Worm (Caenorhabditis elegans) whole organism, L4 larva: ENCODE measurements around the gene chd-3.
A peak's percentile ranks its signal among the peaks of the same experiment; 100 is the strongest.

ENCODE experiments used
- D1046.2 ChIP-seq: fragments of 200-800 bp; sonication (Bioruptor generic); IDR thresholded peaks from 2 replicates; pipeline ENCODE4 v1.3.6; 2022; ENCODE audit warnings: missing genetic modification characterization, missing compliant biosample characterization
- F26F4.8 ChIP-seq: fragments of 200-800 bp; sonication (Bioruptor generic); conservative IDR thresholded peaks from 2 replicates; pipeline ENCODE4 v1.3.6; 2022; ENCODE audit warnings: missing genetic modification characterization, missing compliant biosample characterization
- F37D6.2 ChIP-seq: sonication (generic microtip); optimal IDR thresholded peaks from 2 replicates; lab custom pipeline; 2016; ENCODE audit warnings: mild to moderate bottlenecking, missing genetic modification characterization, missing compliant biosample characterization
- R02D3.7 ChIP-seq: fragments of 150-350 bp; sonication (generic microtip); optimal IDR thresholded peaks from 3 replicates; lab custom pipeline; 2014; ENCODE audit warnings: missing biosample characterization, missing genetic modification characterization
- T20F7.1 ChIP-seq: fragments of 200-800 bp; sonication (Bioruptor generic); optimal IDR thresholded peaks from 2 replicates; lab custom pipeline; 2018; ENCODE audit warnings: mild to moderate bottlenecking, missing genetic modification characterization, missing compliant biosample characterization
- Y105C5A.15 ChIP-seq: fragments of 200-800 bp; sonication (Bioruptor generic); IDR thresholded peaks from 2 replicates; pipeline ENCODE4 v1.3.6; 2022; ENCODE audit warnings: missing genetic modification characterization, missing compliant biosample characterization
- aha-1 ChIP-seq: fragments of 150-350 bp; peaks from one replicate; lab custom pipeline; 2014; ENCODE audit warnings: missing biosample characterization, missing genetic modification characterization
- ama-1 ChIP-seq: fragments of 150-350 bp; optimal IDR thresholded peaks from 2 replicates; lab custom pipeline; 2014; ENCODE audit warnings: inconsistent platforms, mixed read lengths
- arid-1 ChIP-seq: fragments of 200-800 bp; sonication (Bioruptor generic); conservative IDR thresholded peaks from 2 replicates; pipeline ENCODE4 v1.3.6; 2022; ENCODE audit warnings: missing genetic modification reagents, missing genetic modification characterization, missing compliant biosample characterization
- ceh-20 ChIP-seq: fragments of 200-800 bp; sonication (Bioruptor generic); IDR thresholded peaks from 2 replicates; pipeline ENCODE4 v1.3.6; 2022; ENCODE audit warnings: missing genetic modification reagents, missing genetic modification characterization, missing compliant biosample characterization
- ceh-28 ChIP-seq: fragments of 150-350 bp; optimal IDR thresholded peaks from 2 replicates; lab custom pipeline; 2014; ENCODE audit warnings: missing biosample characterization, missing genetic modification reagents, missing genetic modification characterization
- ceh-44 ChIP-seq: fragments of 200-800 bp; sonication (Bioruptor generic); IDR thresholded peaks from 2 replicates; pipeline ENCODE4 v1.3.6; 2022; ENCODE audit warnings: missing genetic modification reagents, missing genetic modification characterization, missing compliant biosample characterization
- ces-1 ChIP-seq: fragments of 150-350 bp; sonication (generic microtip); optimal IDR thresholded peaks from 4 replicates; lab custom pipeline; 2014; ENCODE audit warnings: missing biosample characterization, missing genetic modification reagents, missing genetic modification characterization
- cey-2 ChIP-seq: sonication (generic microtip); optimal IDR thresholded peaks from 3 replicates; lab custom pipeline; 2017; ENCODE audit warnings: missing genetic modification characterization, mild to moderate bottlenecking, missing compliant biosample characterization, antibody characterized with exemption, borderline replicate concordance; ENCODE audit not compliant: insufficient read depth
- daf-12 ChIP-seq: fragments of 150-350 bp; optimal IDR thresholded peaks from 2 replicates; lab custom pipeline; 2014; ENCODE audit warnings: missing biosample characterization, missing genetic modification reagents, missing genetic modification characterization
- daf-19 ChIP-seq: fragments of 200-800 bp; sonication (Bioruptor generic); conservative IDR thresholded peaks from 2 replicates; pipeline ENCODE4 v1.3.6; 2022; ENCODE audit warnings: missing genetic modification characterization, missing compliant biosample characterization
- dmd-9 ChIP-seq: fragments of 200-800 bp; sonication (Bioruptor generic); IDR thresholded peaks from 2 replicates; pipeline ENCODE4 v1.3.6; 2022; ENCODE audit warnings: missing genetic modification reagents, missing genetic modification characterization, missing compliant biosample characterization
- dve-1 ChIP-seq: sonication (generic microtip); optimal IDR thresholded peaks from 2 replicates; lab custom pipeline; 2017; ENCODE audit warnings: antibody characterized with exemption, mild to moderate bottlenecking, missing genetic modification characterization, missing compliant biosample characterization; ENCODE audit not compliant: insufficient read depth
- egl-43 ChIP-seq: fragments of 200-800 bp; sonication (Bioruptor generic); IDR thresholded peaks from 2 replicates; pipeline ENCODE4 v1.3.6; 2022; ENCODE audit warnings: missing genetic modification reagents, missing genetic modification characterization, missing compliant biosample characterization
- fos-1 ChIP-seq: fragments of 150-350 bp; optimal IDR thresholded peaks from 2 replicates; lab custom pipeline; 2014; ENCODE audit warnings: missing biosample characterization, missing genetic modification characterization
- hif-1 ChIP-seq, 2 experiments: sonication (generic microtip); optimal IDR thresholded peaks; 2 replicates each; lab custom pipeline; 2016 to 2017; ENCODE audit warnings: missing compliant biosample characterization in 2 of 2, missing genetic modification characterization in 2 of 2, missing genetic modification reagents in 2 of 2, missing genotype in 2 of 2, mild to moderate bottlenecking in 1 of 2
- hlh-11 ChIP-seq: fragments of 200-800 bp; sonication (Bioruptor generic); optimal IDR thresholded peaks from 2 replicates; lab custom pipeline; 2018; ENCODE audit warnings: mild to moderate bottlenecking, missing genetic modification characterization, missing compliant biosample characterization
- hlh-30 ChIP-seq: sonication (generic microtip); optimal IDR thresholded peaks from 2 replicates; lab custom pipeline; 2017; ENCODE audit warnings: antibody characterized with exemption, mild to moderate bottlenecking, missing genetic modification characterization, missing compliant biosample characterization; ENCODE audit not compliant: insufficient read depth
- lin-1 ChIP-seq: fragments of 200-800 bp; sonication (Bioruptor generic); IDR thresholded peaks from 2 replicates; pipeline ENCODE4 v1.3.6; 2022; ENCODE audit warnings: missing genetic modification reagents, missing genetic modification characterization, missing compliant biosample characterization
- lin-29 ChIP-seq: fragments of 200-800 bp; sonication (Bioruptor generic); IDR thresholded peaks from 2 replicates; pipeline ENCODE4 v1.3.6; 2022; ENCODE audit warnings: missing genetic modification reagents, missing genetic modification characterization, missing compliant biosample characterization
- lir-3 ChIP-seq: sonication (generic microtip); optimal IDR thresholded peaks from 2 replicates; lab custom pipeline; 2016; ENCODE audit warnings: mild to moderate bottlenecking, missing genetic modification characterization, missing compliant biosample characterization
- madf-5 ChIP-seq, 2 experiments: fragments of 200-800 bp; sonication (Bioruptor generic); IDR thresholded peaks; 2 replicates each; pipeline ENCODE4 v1.3.6; 2022; ENCODE audit warnings: missing compliant biosample characterization in 2 of 2, missing genetic modification characterization in 2 of 2
- mdt-29 ChIP-seq: fragments of 200-800 bp; sonication (Bioruptor generic); IDR thresholded peaks from 2 replicates; pipeline ENCODE4 v1.3.6; 2022; ENCODE audit warnings: missing genetic modification reagents, missing genetic modification characterization, missing compliant biosample characterization
- mes-2 ChIP-seq: sonication (generic microtip); optimal IDR thresholded peaks from 2 replicates; lab custom pipeline; 2016; ENCODE audit warnings: missing genotype, mild to moderate bottlenecking, missing genetic modification characterization, missing compliant biosample characterization; ENCODE audit not compliant: poor library complexity, severe bottlenecking
- nhr-10 ChIP-seq: fragments of 150-350 bp; optimal IDR thresholded peaks from 2 replicates; lab custom pipeline; 2014; ENCODE audit warnings: missing biosample characterization, missing genetic modification characterization
- nhr-11 ChIP-seq: fragments of 150-350 bp; optimal IDR thresholded peaks from 2 replicates; lab custom pipeline; 2014; ENCODE audit warnings: missing biosample characterization, missing genetic modification characterization
- nhr-237 ChIP-seq: sonication (generic microtip); optimal IDR thresholded peaks from 2 replicates; lab custom pipeline; 2017; ENCODE audit warnings: missing biosample characterization, missing genetic modification characterization
- nhr-41 ChIP-seq: fragments of 200-800 bp; sonication (Bioruptor generic); IDR thresholded peaks from 2 replicates; pipeline ENCODE4 v1.3.6; 2022; ENCODE audit warnings: missing genetic modification reagents, missing genetic modification characterization, missing compliant biosample characterization
- nhr-6 ChIP-seq: fragments of 150-350 bp; optimal IDR thresholded peaks from 2 replicates; lab custom pipeline; 2014; ENCODE audit warnings: missing biosample characterization, missing genetic modification characterization
- nhr-77 ChIP-seq: fragments of 150-350 bp; optimal IDR thresholded peaks from 2 replicates; lab custom pipeline; 2014; ENCODE audit warnings: missing biosample characterization, missing genetic modification characterization
- php-3 ChIP-seq: fragments of 200-800 bp; sonication (Bioruptor generic); IDR thresholded peaks from 2 replicates; pipeline ENCODE4 v1.3.6; 2022; ENCODE audit warnings: missing genetic modification reagents, missing genetic modification characterization, missing compliant biosample characterization
- rbr-2 ChIP-seq: sonication (generic microtip); optimal IDR thresholded peaks from 2 replicates; lab custom pipeline; 2016; ENCODE audit warnings: missing genotype, missing genetic modification characterization, missing compliant biosample characterization
- saeg-2 ChIP-seq: fragments of 200-800 bp; sonication (Bioruptor generic); IDR thresholded peaks from 2 replicates; pipeline ENCODE4 v1.3.6; 2022; ENCODE audit warnings: missing genetic modification reagents, missing genetic modification characterization, missing compliant biosample characterization
- set-16 ChIP-seq: fragments of 200-800 bp; sonication (Bioruptor generic); IDR thresholded peaks from 2 replicates; pipeline ENCODE4 v1.3.6; 2022; ENCODE audit warnings: missing genetic modification reagents, missing genetic modification characterization, missing compliant biosample characterization
- spr-1 ChIP-seq: sonication (generic microtip); optimal IDR thresholded peaks from 2 replicates; lab custom pipeline; 2016; ENCODE audit warnings: mild to moderate bottlenecking, missing genetic modification characterization, missing compliant biosample characterization
- spr-3 ChIP-seq: fragments of 200-800 bp; sonication (Bioruptor generic); optimal IDR thresholded peaks from 2 replicates; lab custom pipeline; 2018; ENCODE audit warnings: mild to moderate bottlenecking, missing genetic modification characterization, missing compliant biosample characterization
- tra-1 ChIP-seq: fragments of 200-800 bp; sonication (Bioruptor generic); IDR thresholded peaks from 2 replicates; pipeline ENCODE4 v1.3.6; 2022; ENCODE audit warnings: missing genetic modification reagents, missing genetic modification characterization, missing compliant biosample characterization
- vab-7 ChIP-seq: fragments of 200-800 bp; sonication (Bioruptor generic); IDR thresholded peaks from 2 replicates; pipeline ENCODE4 v1.3.6; 2022; ENCODE audit warnings: missing genetic modification reagents, missing genetic modification characterization, missing compliant biosample characterization
- zag-1 ChIP-seq: fragments of 150-350 bp; optimal IDR thresholded peaks from 2 replicates; lab custom pipeline; 2014; ENCODE audit warnings: missing biosample characterization, missing genetic modification characterization
- zfp-3 ChIP-seq: fragments of 200-800 bp; sonication (Bioruptor generic); conservative IDR thresholded peaks from 2 replicates; pipeline ENCODE4 v1.3.6; 2022; ENCODE audit warnings: missing genetic modification reagents, missing genetic modification characterization, missing compliant biosample characterization
- zip-11 ChIP-seq: fragments of 200-800 bp; sonication (Bioruptor generic); IDR thresholded peaks from 2 replicates; pipeline ENCODE4 v1.3.6; 2022; ENCODE audit warnings: missing genetic modification characterization, missing compliant biosample characterization
- ztf-11 ChIP-seq: fragments of 150-350 bp; optimal IDR thresholded peaks from 2 replicates; lab custom pipeline; 2014; ENCODE audit warnings: missing biosample characterization, missing genetic modification characterization
- ztf-7 ChIP-seq: fragments of 150-350 bp; optimal IDR thresholded peaks from 2 replicates; lab custom pipeline; 2014; ENCODE audit warnings: missing biosample characterization, missing genetic modification characterization

Gene chd-3

DNA sequence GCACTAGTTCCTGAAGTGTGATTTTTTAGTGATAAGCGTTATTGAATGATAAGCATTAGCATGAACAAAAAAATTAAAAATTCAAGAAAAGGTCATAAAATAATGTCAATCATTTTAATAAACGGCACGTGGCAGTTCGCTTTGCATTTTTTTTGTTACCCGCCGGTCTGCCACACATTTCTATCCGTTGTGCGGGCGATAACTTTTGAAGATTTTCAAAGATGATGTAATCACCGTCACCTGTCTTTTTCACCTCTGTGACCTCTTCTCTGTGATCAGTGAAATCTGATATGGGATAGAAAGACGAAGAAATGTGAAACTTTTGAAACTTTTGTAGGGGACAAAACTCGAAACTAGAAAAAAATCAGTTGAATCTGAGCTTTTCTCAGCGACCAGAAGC, 25.5 kb upstream of the chd-3 start (continued):
- TF ChIP-seq vab-7 (no peak), T20F7.1 (GFP tag; lab: Kevin White, UChicago) (no peak), arid-1 (GFP tag; lab: Robert Waterston, UW) (no peak), zag-1 (tag; lab: Kevin White, UChicago) (no peak), D1046.2 (GFP tag; lab: Robert Waterston, UW) (no peak), mes-2 (tag; lab: Kevin White, UChicago) (no peak), R02D3.7 (tag; lab: Kevin White, UChicago) (no peak), dve-1 (tag; lab: Kevin White, UChicago) (peak; percentile 33), spr-3 (GFP tag; lab: Kevin White, UChicago) (no peak), hlh-11 (tag; lab: Kevin White, UChicago) (peak; percentile 69), nhr-41 (GFP tag; lab: Robert Waterston, UW) (no peak), fos-1 (no peak), ztf-7 (tag; lab: Kevin White, UChicago) (peak; percentile 45), ama-1 (lab: Kevin White, UChicago) (no peak), dmd-9 (GFP tag; lab: Robert Waterston, UW) (no peak), egl-43 (no peak)

DNA sequence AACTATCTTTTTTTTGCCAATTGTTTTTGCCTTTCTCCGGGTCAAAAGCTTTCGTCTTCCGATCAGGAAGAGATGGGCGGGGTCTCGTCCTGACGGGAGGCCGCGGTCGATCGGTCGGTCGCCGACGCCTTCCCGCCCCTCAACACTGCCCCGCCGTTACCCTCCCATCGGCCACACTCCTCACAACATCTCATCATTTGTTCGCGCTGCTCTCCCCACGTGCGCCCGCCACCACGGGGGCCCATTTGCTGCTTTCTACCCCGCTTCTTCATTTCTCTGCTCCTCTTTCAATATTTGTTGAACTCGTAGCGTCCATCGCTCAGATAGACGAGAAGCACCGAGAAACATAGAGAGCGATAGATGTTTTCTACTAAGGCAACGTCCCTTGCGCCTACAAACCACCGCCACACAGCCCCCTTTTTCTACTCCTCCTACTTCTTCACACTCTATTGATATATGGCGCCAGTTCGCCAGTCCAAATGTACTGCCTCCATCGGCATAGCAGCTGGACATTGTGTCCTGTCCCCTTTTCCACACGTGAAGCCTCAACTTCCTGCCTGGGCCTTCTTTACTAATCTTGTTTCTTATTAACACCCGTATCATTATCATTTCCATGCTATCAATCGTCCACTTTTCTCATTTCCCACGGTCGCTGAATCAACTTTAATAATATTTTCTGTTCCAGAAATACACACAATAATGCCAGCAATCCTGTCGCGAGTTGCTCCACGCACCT, 24.6 kb upstream of the chd-3 start, which contains the start of gene bcat-1:
Gene bcat-1, plus strand, starts transcription at position 686 of the 736 bp plus-strand sequence.
- TF ChIP-seq mdt-29 (GFP tag; lab: Robert Waterston, UW) (no peak), tra-1 (GFP tag; lab: Robert Waterston, UW) (no peak), set-16 (GFP tag; lab: Robert Waterston, UW) (peak; percentile 99), hif-1 (tag; optimal IDR thresholded peaks at IDR 0.05; lab: Kevin White, UChicago) (peak in 1 of 2 experiments; percentile 72), F37D6.2 (tag; lab: Kevin White, UChicago) (peak; percentile 45), zip-11 (GFP tag; lab: Robert Waterston, UW) (no peak), F26F4.8 (GFP tag; lab: Robert Waterston, UW) (no peak), ztf-11 (tag; lab: Kevin White, UChicago) (no peak), vab-7 (peak; percentile 51; the same call in 1 of the 2 replicates), ztf-7 (tag; lab: Kevin White, UChicago) (no peak), nhr-77 (tag; lab: Kevin White, UChicago) (peak; percentile 66), madf-5 (GFP tag; IDR thresholded peaks at IDR 0.05; lab: Robert Waterston, UW) (0 out of 4 replicates have a peak, but pooled peaks of 1 of the 2 experiments have one; percentile 16), Y105C5A.15 (no peak), ceh-20 (GFP tag; lab: Robert Waterston, UW) (peak; percentile 51), saeg-2 (GFP tag; lab: Robert Waterston, UW) (no peak), aha-1 (peak; percentile 98), ces-1 (GFP tag; lab: Kevin White, UChicago) (no peak), rbr-2 (tag; lab: Kevin White, UChicago) (peak; percentile 64), nhr-10 (peak; percentile 32), zfp-3 (GFP tag; lab: Robert Waterston, UW) (no peak), ceh-44 (no peak), lin-1 (GFP tag; lab: Robert Waterston, UW) (no peak), nhr-6 (tag; lab: Kevin White, UChicago) (no peak), egl-43 (no peak; the same call in none of the 2 replicates), cey-2 (tag; lab: Kevin White, UChicago) (no peak), lir-3 (tag; lab: Kevin White, UChicago) (no peak), daf-19 (no peak), dve-1 (tag; lab: Kevin White, UChicago) (peak; percentile 64), nhr-11 (tag; lab: Kevin White, UChicago) (peak; percentile 66), mes-2 (tag; lab: Kevin White, UChicago) (peak; percentile 59), daf-12 (no peak), lin-29 (no peak), spr-1 (tag; lab: Kevin White, UChicago) (no peak), nhr-237 (no peak), hlh-30 (tag; lab: Kevin White, UChicago) (peak; percentile 91), hlh-11 (tag; lab: Kevin White, UChicago) (peak; percentile 90), php-3 (GFP tag; lab: Robert Waterston, UW) (peak; percentile 68), ceh-28 (tag; lab: Kevin White, UChicago) (no peak)
